Worm (Caenorhabditis elegans) whole organism, young adult: Measurements from ENCODE around the gene hpo-36.

ENCODE experiments used
- B0035.1 ChIP-seq: sonication (generic microtip); optimal IDR thresholded peaks from 2 replicates; lab custom pipeline; 2016; ENCODE audit warnings: missing genetic modification characterization, mild to moderate bottlenecking, missing compliant biosample characterization, missing genotype, missing genetic modification reagents
- B0261.1 ChIP-seq: sonication (generic microtip); optimal IDR thresholded peaks from 2 replicates; lab custom pipeline; 2016; ENCODE audit warnings: mild to moderate bottlenecking, missing genetic modification characterization, moderate library complexity, missing compliant biosample characterization
- B0336.3 ChIP-seq: fragments of 200-800 bp; sonication (Bioruptor generic); IDR thresholded peaks from 2 replicates; pipeline ENCODE4 v1.3.6; 2022; ENCODE audit warnings: missing genetic modification characterization, missing compliant biosample characterization
- C06A6.2 ChIP-seq: fragments of 200-800 bp; sonication (Bioruptor generic); conservative IDR thresholded peaks from 2 replicates; pipeline ENCODE4 v1.3.6; 2022; ENCODE audit warnings: missing genetic modification characterization, missing compliant biosample characterization
- C17E4.6 ChIP-seq: fragments of 200-800 bp; sonication (Bioruptor generic); IDR thresholded peaks from 2 replicates; pipeline ENCODE4 v1.3.6; 2022; ENCODE audit warnings: missing genetic modification reagents, missing genetic modification characterization, missing compliant biosample characterization
- F22D6.2 ChIP-seq: sonication (generic microtip); optimal IDR thresholded peaks from 2 replicates; lab custom pipeline; 2016; ENCODE audit warnings: mild to moderate bottlenecking, missing genetic modification characterization, missing compliant biosample characterization
- F23B12.7 ChIP-seq: sonication (generic microtip); optimal IDR thresholded peaks from 2 replicates; lab custom pipeline; 2017; ENCODE audit warnings: missing genetic modification characterization, mild to moderate bottlenecking, missing compliant biosample characterization, antibody characterized with exemption, moderate library complexity; ENCODE audit not compliant: insufficient read depth
- F37B4.10 ChIP-seq: fragments of 200-800 bp; sonication (Bioruptor generic); IDR thresholded peaks from 2 replicates; pipeline ENCODE4 v1.3.6; 2022; ENCODE audit warnings: missing genetic modification characterization, missing compliant biosample characterization
- Y53F4B.3 ChIP-seq: fragments of 200-800 bp; sonication (Bioruptor generic); IDR thresholded peaks from 2 replicates; pipeline ENCODE4 v1.3.6; 2022; ENCODE audit warnings: missing genetic modification reagents, missing genetic modification characterization, missing compliant biosample characterization
- Y53G8AR.9 ChIP-seq: fragments of 200-800 bp; sonication (Bioruptor generic); conservative IDR thresholded peaks from 2 replicates; pipeline ENCODE4 v1.3.6; 2022; ENCODE audit warnings: missing genetic modification reagents, missing genetic modification characterization, missing compliant biosample characterization
- Y56A3A.18 ChIP-seq: fragments of 200-800 bp; sonication (Bioruptor generic); IDR thresholded peaks from 2 replicates; pipeline ENCODE4 v1.3.6; 2022; ENCODE audit warnings: missing genetic modification reagents, missing genetic modification characterization, missing compliant biosample characterization
- akir-1 ChIP-seq: fragments of 200-800 bp; sonication (Bioruptor generic); optimal IDR thresholded peaks from 2 replicates; lab custom pipeline; 2018; ENCODE audit warnings: mild to moderate bottlenecking, missing genetic modification characterization, moderate library complexity, missing compliant biosample characterization
- ama-1 ChIP-seq, 3 experiments: fragments of 150-350 bp in 1 of 3; sonication (generic microtip) in 2 of 3; optimal IDR thresholded peaks; 2 replicates each; lab custom pipeline; 2014 to 2018; ENCODE audit warnings: missing biosample characterization in 2 of 3, missing genetic modification characterization in 2 of 3, missing genetic modification reagents in 2 of 3
- atf-7 ChIP-seq: sonication (generic microtip); optimal IDR thresholded peaks from 2 replicates; lab custom pipeline; 2017; ENCODE audit warnings: mild to moderate bottlenecking, missing genetic modification characterization, missing compliant biosample characterization
- ccch-3 ChIP-seq: fragments of 200-800 bp; sonication (Bioruptor generic); optimal IDR thresholded peaks from 2 replicates; lab custom pipeline; 2018; ENCODE audit warnings: mild to moderate bottlenecking, missing genetic modification characterization, missing compliant biosample characterization
- cebp-1 ChIP-seq, 2 experiments: fragments of 200-800 bp in 1 of 2; sonication (Bioruptor generic) in 1 of 2; sonication (generic microtip) in 1 of 2; IDR thresholded peaks in 1 of 2; optimal IDR thresholded peaks in 1 of 2; 2 replicates each; pipeline versions ENCODE4 v1.3.6 to Lab custom; 2017 to 2022; ENCODE audit warnings: missing compliant biosample characterization in 2 of 2, missing genetic modification characterization in 2 of 2, mild to moderate bottlenecking in 1 of 2, missing genetic modification reagents in 1 of 2, moderate library complexity in 1 of 2
- ceh-79 ChIP-seq: sonication (generic microtip); optimal IDR thresholded peaks from 2 replicates; lab custom pipeline; 2017; ENCODE audit warnings: mild to moderate bottlenecking, missing genetic modification characterization, missing compliant biosample characterization
- ceh-91 ChIP-seq: fragments of 200-800 bp; sonication (Bioruptor generic); IDR thresholded peaks from 2 replicates; pipeline ENCODE4 v1.3.6; 2022; ENCODE audit warnings: missing genetic modification reagents, missing genetic modification characterization, missing compliant biosample characterization
- chd-7 ChIP-seq: sonication (generic microtip); optimal IDR thresholded peaks from 2 replicates; lab custom pipeline; 2016; ENCODE audit warnings: mild to moderate bottlenecking, missing genetic modification characterization, moderate library complexity, missing compliant biosample characterization
- die-1 ChIP-seq: sonication (generic microtip); optimal IDR thresholded peaks from 2 replicates; lab custom pipeline; 2016; ENCODE audit warnings: missing genotype, mild to moderate bottlenecking, missing genetic modification characterization, missing compliant biosample characterization
- dpff-1 ChIP-seq: sonication (generic microtip); optimal IDR thresholded peaks from 2 replicates; lab custom pipeline; 2017; ENCODE audit warnings: mild to moderate bottlenecking, missing genetic modification characterization, missing compliant biosample characterization
- efl-1 ChIP-seq: fragments of 150-350 bp; optimal IDR thresholded peaks from 2 replicates; lab custom pipeline; 2014; ENCODE audit warnings: missing biosample characterization, missing genetic modification reagents, missing genetic modification characterization
- egl-44 ChIP-seq: fragments of 200-800 bp; sonication (Bioruptor generic); IDR thresholded peaks from 2 replicates; pipeline ENCODE4 v1.3.6; 2022; ENCODE audit warnings: missing genetic modification reagents, missing genetic modification characterization, missing compliant biosample characterization
- egrh-3 ChIP-seq: fragments of 200-800 bp; sonication (Bioruptor generic); IDR thresholded peaks from 2 replicates; pipeline ENCODE4 v1.3.6; 2022; ENCODE audit warnings: missing genetic modification reagents, missing genetic modification characterization, missing compliant biosample characterization
- ekl-4 ChIP-seq: fragments of 200-800 bp; sonication (Bioruptor generic); IDR thresholded peaks from 2 replicates; pipeline ENCODE4 v1.3.6; 2022; ENCODE audit warnings: missing genetic modification reagents, missing genetic modification characterization, missing compliant biosample characterization
- hlh-12 ChIP-seq: sonication (generic microtip); optimal IDR thresholded peaks from 2 replicates; lab custom pipeline; 2016; ENCODE audit warnings: missing genetic modification characterization, missing compliant biosample characterization
- hmg-1.2 ChIP-seq: fragments of 200-800 bp; sonication (Bioruptor generic); IDR thresholded peaks from 2 replicates; pipeline ENCODE4 v1.3.6; 2022; ENCODE audit warnings: missing genetic modification reagents, missing genetic modification characterization, missing compliant biosample characterization
- hsf-1 ChIP-seq: fragments of 200-800 bp; sonication (Bioruptor generic); IDR thresholded peaks from 2 replicates; pipeline ENCODE4 v1.3.6; 2022; ENCODE audit warnings: missing genetic modification reagents, missing genetic modification characterization, missing compliant biosample characterization
- let-526 ChIP-seq: fragments of 200-800 bp; sonication (Bioruptor generic); IDR thresholded peaks from 2 replicates; pipeline ENCODE4 v1.3.6; 2022; ENCODE audit warnings: missing genetic modification reagents, missing genetic modification characterization, missing compliant biosample characterization
- lin-54 ChIP-seq: fragments of 200-800 bp; sonication (Bioruptor generic); optimal IDR thresholded peaks from 2 replicates; lab custom pipeline; 2018; ENCODE audit warnings: mild to moderate bottlenecking, missing genetic modification characterization, missing compliant biosample characterization
- madf-3 ChIP-seq: fragments of 200-800 bp; sonication (Bioruptor generic); IDR thresholded peaks from 2 replicates; pipeline ENCODE4 v1.3.6; 2022; ENCODE audit warnings: missing genetic modification reagents, missing genetic modification characterization, missing compliant biosample characterization
- madf-8 ChIP-seq: fragments of 200-800 bp; sonication (Bioruptor generic); conservative IDR thresholded peaks from 2 replicates; pipeline ENCODE4 v1.3.6; 2022; ENCODE audit warnings: missing genetic modification reagents, missing genetic modification characterization, missing compliant biosample characterization
- mcd-1 ChIP-seq: fragments of 200-800 bp; sonication (Bioruptor generic); IDR thresholded peaks from 2 replicates; pipeline ENCODE4 v1.3.6; 2022; ENCODE audit warnings: missing genetic modification reagents, missing genetic modification characterization, missing compliant biosample characterization
- mxl-1 ChIP-seq: sonication (generic microtip); optimal IDR thresholded peaks from 2 replicates; lab custom pipeline; 2016; ENCODE audit warnings: missing genetic modification characterization, missing compliant biosample characterization
- nhr-120 ChIP-seq: fragments of 200-800 bp; sonication (Bioruptor generic); IDR thresholded peaks from 2 replicates; pipeline ENCODE4 v1.3.6; 2022; ENCODE audit warnings: missing genetic modification characterization, missing compliant biosample characterization
- nhr-90 ChIP-seq: sonication (generic microtip); optimal IDR thresholded peaks from 2 replicates; lab custom pipeline; 2016; ENCODE audit warnings: missing genotype, mild to moderate bottlenecking, missing genetic modification characterization, missing compliant biosample characterization
- rcor-1 ChIP-seq: fragments of 200-800 bp; sonication (Bioruptor generic); IDR thresholded peaks from 2 replicates; pipeline ENCODE4 v1.3.6; 2022; ENCODE audit warnings: missing genetic modification reagents, missing genetic modification characterization, missing compliant biosample characterization
- repo-1 ChIP-seq: sonication (generic microtip); optimal IDR thresholded peaks from 2 replicates; lab custom pipeline; 2017; ENCODE audit warnings: mild to moderate bottlenecking, missing genetic modification characterization, missing compliant biosample characterization
- sdz-38 ChIP-seq: sonication (generic microtip); optimal IDR thresholded peaks from 2 replicates; lab custom pipeline; 2016; ENCODE audit warnings: missing genotype, missing genetic modification characterization, missing compliant biosample characterization
- sptf-2 ChIP-seq: fragments of 200-800 bp; sonication (Bioruptor generic); optimal IDR thresholded peaks from 2 replicates; lab custom pipeline; 2018; ENCODE audit warnings: mild to moderate bottlenecking, missing genetic modification characterization, missing compliant biosample characterization
- tbp1 ChIP-seq: fragments of 200-800 bp; sonication (Bioruptor generic); optimal IDR thresholded peaks from 2 replicates; lab custom pipeline; 2018; ENCODE audit warnings: mild to moderate bottlenecking, missing genetic modification characterization, missing compliant biosample characterization
- tbx-9 ChIP-seq: sonication (generic microtip); optimal IDR thresholded peaks from 2 replicates; lab custom pipeline; 2016; ENCODE audit warnings: borderline replicate concordance, missing genetic modification characterization, inconsistent platforms, missing compliant biosample characterization
- zfh-2 ChIP-seq: fragments of 200-800 bp; sonication (Bioruptor generic); conservative IDR thresholded peaks from 2 replicates; pipeline ENCODE4 v1.3.6; 2022; ENCODE audit warnings: missing genetic modification reagents, missing genetic modification characterization, missing compliant biosample characterization
- zim-3 ChIP-seq: sonication (generic microtip); optimal IDR thresholded peaks from 2 replicates; lab custom pipeline; 2017; ENCODE audit warnings: mild to moderate bottlenecking, missing genetic modification characterization, moderate library complexity, missing compliant biosample characterization
- ztf-18 ChIP-seq: sonication (generic microtip); optimal IDR thresholded peaks from 2 replicates; lab custom pipeline; 2016; ENCODE audit warnings: missing genotype, mild to moderate bottlenecking, missing genetic modification characterization, missing compliant biosample characterization
- ztf-26 ChIP-seq: sonication (generic microtip); optimal IDR thresholded peaks from 2 replicates; lab custom pipeline; 2017; ENCODE audit warnings: missing genetic modification characterization, missing compliant biosample characterization
- ztf-28 ChIP-seq: fragments of 200-800 bp; sonication (Bioruptor generic); IDR thresholded peaks from 2 replicates; pipeline ENCODE4 v1.3.6; 2022; ENCODE audit warnings: missing genetic modification reagents, missing genetic modification characterization, missing compliant biosample characterization
- ztf-3 ChIP-seq: fragments of 200-800 bp; sonication (Bioruptor generic); optimal IDR thresholded peaks from 2 replicates; lab custom pipeline; 2018; ENCODE audit warnings: mild to moderate bottlenecking, missing genetic modification characterization, missing compliant biosample characterization
- ztf-6 ChIP-seq: fragments of 200-800 bp; sonication (Bioruptor generic); IDR thresholded peaks from 2 replicates; pipeline ENCODE4 v1.3.6; 2022; ENCODE audit warnings: missing genetic modification reagents, missing genetic modification characterization, missing compliant biosample characterization

hpo-36 gene

ce11 chrV:3685790-3686208 lies 53.4 kb downstream of the hpo-36 start, which contains the start of gene W08A12.2:
W08A12.2 (minus strand) TSS chrV:3685892.
- no peak for TF ChIP-seq Y53F4B.3 (GFP tag; lab: Robert Waterston, UW)
- TF ChIP-seq F22D6.2: no peak
- TF ChIP-seq rcor-1 (GFP tag; lab: Robert Waterston, UW): no peak
- TF ChIP-seq ekl-4: no peak
- no peak for TF ChIP-seq mcd-1 (GFP tag; lab: Robert Waterston, UW)
- TF ChIP-seq hmg-1.2 (GFP tag; lab: Robert Waterston, UW): peak; percentile 89
- no peak for TF ChIP-seq let-526 (GFP tag; lab: Robert Waterston, UW)
- TF ChIP-seq sdz-38: no peak
- no peak for TF ChIP-seq madf-8 (GFP tag; lab: Robert Waterston, UW)
- no peak for TF ChIP-seq madf-3
- no peak for TF ChIP-seq chd-7 (tag; lab: Kevin White, UChicago)
- peak; percentile 1 for TF ChIP-seq lin-54 (GFP tag; lab: Kevin White, UChicago)
- TF ChIP-seq zim-3 (tag; lab: Kevin White, UChicago): peak; percentile 2
- TF ChIP-seq ceh-79 (tag; lab: Kevin White, UChicago): no peak
- no peak; the same call in 1 of the 2 replicates for TF ChIP-seq zfh-2 (GFP tag; lab: Robert Waterston, UW)
- TF ChIP-seq cebp-1 (GFP tag; IDR thresholded peaks at IDR 0.05; lab: Robert Waterston, UW): no peak
- peak; percentile 48 for TF ChIP-seq cebp-1 (tag; optimal IDR thresholded peaks at IDR 0.05; lab: Kevin White, UChicago)
- TF ChIP-seq mxl-1: peak; percentile 43
- TF ChIP-seq efl-1 (GFP tag; lab: Kevin White, UChicago): no peak
- TF ChIP-seq nhr-90 (tag; lab: Kevin White, UChicago): peak; percentile 75
- no peak for TF ChIP-seq ceh-91 (GFP tag; lab: Robert Waterston, UW)
- TF ChIP-seq Y53G8AR.9 (GFP tag; lab: Robert Waterston, UW): no peak
- no peak for TF ChIP-seq tbx-9 (tag; lab: Kevin White, UChicago)
- TF ChIP-seq atf-7 (tag; lab: Kevin White, UChicago): no peak
- no peak for TF ChIP-seq ztf-6 (GFP tag; lab: Robert Waterston, UW)
- no peak for TF ChIP-seq C17E4.6 (GFP tag; lab: Robert Waterston, UW)
- TF ChIP-seq akir-1: no peak
- peak; percentile 58 for TF ChIP-seq repo-1 (tag; lab: Kevin White, UChicago)
- no peak for TF ChIP-seq sptf-2
- no peak for TF ChIP-seq F23B12.7
- TF ChIP-seq B0336.3 (GFP tag; lab: Robert Waterston, UW): no peak
- 0 out of 2 replicates have a peak, but pooled peaks have one; percentile 29 for TF ChIP-seq egl-44 (GFP tag; lab: Robert Waterston, UW)
- peak; percentile 95 for TF ChIP-seq tbp1 (GFP tag; lab: Kevin White, UChicago)
- no peak for TF ChIP-seq ama-1 (optimal IDR thresholded peaks at IDR 0.05; lab: Kevin White, UChicago)
- TF ChIP-seq ama-1 (GFP tag; optimal IDR thresholded peaks at IDR 0.05; lab: Kevin White, UChicago): peak; percentile 5 to 82
- TF ChIP-seq die-1 (tag; lab: Kevin White, UChicago): peak; percentile 90
- TF ChIP-seq ztf-28 (GFP tag; lab: Robert Waterston, UW): no peak
- TF ChIP-seq hlh-12 (tag; lab: Kevin White, UChicago): peak; percentile 5
- no peak for TF ChIP-seq C06A6.2 (GFP tag; lab: Robert Waterston, UW)
- peak; percentile 54 for TF ChIP-seq ztf-18 (tag; lab: Kevin White, UChicago)
- TF ChIP-seq dpff-1: no peak
- TF ChIP-seq ccch-3 (GFP tag; lab: Kevin White, UChicago): no peak
- 0 out of 2 replicates have a peak, but pooled peaks have one; percentile 18 for TF ChIP-seq hsf-1 (GFP tag; lab: Robert Waterston, UW)
- no peak for TF ChIP-seq Y56A3A.18
- no peak for TF ChIP-seq B0035.1 (tag; lab: Kevin White, UChicago)
- no peak for TF ChIP-seq ztf-3
- TF ChIP-seq egrh-3 (GFP tag; lab: Robert Waterston, UW): no peak
- no peak for TF ChIP-seq F37B4.10 (GFP tag; lab: Robert Waterston, UW)
- TF ChIP-seq nhr-120: no peak
- peak; percentile 73 for TF ChIP-seq B0261.1
- no peak for TF ChIP-seq ztf-26 (tag; lab: Kevin White, UChicago)
